Fruit fly (Drosophila melanogaster) whole organism, embryonic: ENCODE data around the gene mus302.

ENCODE experiments used
- CG4854 ChIP-seq: fragments of 200-800 bp; sonication (Bioruptor generic); optimal IDR thresholded peaks from 2 replicates; lab custom pipeline; 2016; ENCODE audit warnings: missing biosample characterization, missing genetic modification characterization, inconsistent platforms
- CHES-1-like ChIP-seq: fragments of 200-800 bp; sonication (Bioruptor generic); optimal IDR thresholded peaks from 2 replicates; lab custom pipeline; 2016; ENCODE audit warnings: missing biosample characterization, missing genetic modification characterization
- croc ChIP-seq: fragments of 200-800 bp; sonication (Bioruptor generic); conservative IDR thresholded peaks from 3 replicates; pipeline ENCODE4 v1.3.6; 2022; ENCODE audit warnings: missing biosample characterization, missing genetic modification characterization

DNA sequence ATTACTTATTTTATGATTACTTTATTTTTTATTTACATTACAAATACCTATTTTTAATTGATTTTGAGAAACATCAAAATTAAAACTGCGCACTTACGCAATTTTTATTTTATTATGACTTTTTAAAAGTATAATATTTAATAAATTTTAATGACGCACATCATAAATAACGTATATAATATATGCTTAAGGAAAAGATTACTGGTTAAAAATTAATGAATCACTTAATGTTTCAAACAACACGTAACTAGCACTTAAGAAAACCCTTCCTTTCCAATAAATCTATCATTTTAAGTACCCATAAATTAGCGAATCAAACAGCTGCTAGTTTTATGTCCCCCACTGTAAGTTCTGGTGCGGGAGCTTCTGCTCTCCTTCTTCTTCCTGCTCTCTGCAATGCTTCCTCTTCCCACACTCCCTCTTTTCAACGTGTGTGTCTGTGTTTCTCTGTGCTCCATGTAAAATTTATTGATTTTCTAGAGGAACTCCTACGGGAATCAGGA lies 27.3 kb upstream of the mus302 start:
- peak; percentile 37; the same call in 1 of the 3 replicates for TF ChIP-seq croc (GFP tag; lab: Robert Waterston, UW)
- TF ChIP-seq CHES-1-like = no peak
- TF ChIP-seq CG4854 (GFP tag; lab: Kevin White, UChicago) = no peak
